Fruit fly (Drosophila melanogaster) whole organism, pupa: ENCODE data around the gene CG7943.

Experiments
- CG12605 ChIP-seq: fragments of 200-800 bp; sonication (Bioruptor generic); IDR thresholded peaks from 2 replicates; pipeline ENCODE4 v1.3.6; 2022; ENCODE audit warnings: missing biosample characterization, missing genetic modification characterization
- CG14655 ChIP-seq: fragments of 200-800 bp; sonication (Bioruptor generic); optimal IDR thresholded peaks from 3 replicates; lab custom pipeline; 2017; ENCODE audit warnings: mild to moderate bottlenecking, missing biosample characterization, missing genetic modification reagents, missing genetic modification characterization
- CG15710 ChIP-seq: fragments of 200-800 bp; sonication (Bioruptor generic); optimal IDR thresholded peaks from 2 replicates; lab custom pipeline; 2018; ENCODE audit warnings: missing biosample characterization, mild to moderate bottlenecking, missing genetic modification characterization, moderate library complexity
- CG32121 ChIP-seq: fragments of 200-800 bp; sonication (Bioruptor generic); IDR thresholded peaks from 2 replicates; pipeline ENCODE4 v1.3.6; 2022; ENCODE audit warnings: missing biosample characterization, missing genetic modification characterization
- CG4496 ChIP-seq: fragments of 200-800 bp; sonication (Bioruptor generic); IDR thresholded peaks from 3 replicates; pipeline ENCODE4 v1.3.6; 2022; ENCODE audit warnings: missing biosample characterization, missing genetic modification characterization
- CG8301 ChIP-seq: fragments of 200-800 bp; sonication (Bioruptor generic); optimal IDR thresholded peaks from 2 replicates; lab custom pipeline; 2018; ENCODE audit warnings: missing biosample characterization, mild to moderate bottlenecking, missing genetic modification characterization
- CG9948 ChIP-seq: fragments of 200-800 bp; sonication (Bioruptor generic); optimal IDR thresholded peaks from 2 replicates; lab custom pipeline; 2018; ENCODE audit warnings: missing biosample characterization, mild to moderate bottlenecking, missing genetic modification characterization, moderate library complexity
- Ets98B ChIP-seq: fragments of 200-800 bp; sonication (Bioruptor generic); IDR thresholded peaks from 2 replicates; pipeline ENCODE4 v1.3.6; 2022; ENCODE audit warnings: missing biosample characterization, missing genetic modification characterization
- Pif1A ChIP-seq: fragments of 200-800 bp; sonication (Bioruptor generic); optimal IDR thresholded peaks from 3 replicates; lab custom pipeline; 2016; ENCODE audit warnings: missing biosample characterization, missing genetic modification characterization
- Pif1B ChIP-seq: fragments of 200-800 bp; sonication (Bioruptor generic); optimal IDR thresholded peaks from 3 replicates; lab custom pipeline; 2016; ENCODE audit warnings: missing biosample characterization, missing genetic modification characterization
- fd96Ca ChIP-seq: fragments of 200-800 bp; sonication (Bioruptor generic); IDR thresholded peaks from 3 replicates; pipeline ENCODE4 v1.3.6; 2022; ENCODE audit warnings: missing biosample characterization, missing genetic modification characterization
- gl ChIP-seq: fragments of 200-800 bp; sonication (Bioruptor generic); optimal IDR thresholded peaks from 2 replicates; lab custom pipeline; 2018; ENCODE audit warnings: missing biosample characterization, mild to moderate bottlenecking, missing genetic modification characterization
- rn ChIP-seq: fragments of 200-800 bp; sonication (Bioruptor generic); IDR thresholded peaks from 2 replicates; pipeline ENCODE4 v1.3.6; 2022; ENCODE audit warnings: missing biosample characterization, missing genetic modification characterization

- TF ChIP-seq fd96Ca (GFP tag; lab: Robert Waterston, UW) (no peak), CG9948 (tag; lab: Kevin White, UChicago) (no peak), gl (tag; lab: Kevin White, UChicago) (no peak), CG4496 (GFP tag; lab: Robert Waterston, UW) (no peak), CG32121 (GFP tag; lab: Robert Waterston, UW) (no peak), CG15710 (tag; lab: Kevin White, UChicago) (no peak), Ets98B (GFP tag; lab: Robert Waterston, UW) (no peak), CG14655 (no peak), CG12605 (GFP tag; lab: Robert Waterston, UW) (no peak), rn (GFP tag; lab: Robert Waterston, UW) (no peak), Pif1A (GFP tag; lab: Kevin White, UChicago) (no peak), CG8301 (tag; lab: Kevin White, UChicago) (no peak), Pif1B (GFP tag; lab: Kevin White, UChicago) (no peak)
These were observed 37.1 kb upstream of the CG7943 start, which contains the start of gene CG7912 for dm6 chr3R:30009173-30009572.
